Worm (Caenorhabditis elegans): Measurements from ENCODE around the gene fbxa-90.

DNA sequence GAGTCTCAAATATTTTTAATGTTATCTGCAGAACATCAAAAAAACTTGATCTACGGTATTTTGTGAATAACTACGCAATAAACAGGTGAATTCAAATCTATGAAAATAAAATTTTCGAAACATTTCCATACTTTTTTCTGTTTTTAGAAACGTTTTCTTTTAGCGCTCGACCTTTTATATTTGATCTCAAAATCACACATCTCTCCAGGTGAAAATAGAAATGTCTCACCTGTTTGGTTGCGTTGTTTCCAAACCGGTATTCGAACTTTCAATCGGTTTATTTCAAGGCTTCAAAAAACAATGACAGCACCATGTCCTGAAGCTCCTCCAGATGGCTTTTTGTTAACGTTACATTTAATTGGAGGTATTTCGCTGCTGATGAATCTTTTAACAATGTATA, 34.6 kb downstream of the fbxa-90 start, which contains the start of gene sri-9:
- TF ChIP-seq egl-27 (tag; optimal IDR thresholded peaks at IDR 0.05), result no peak
- no peak for TF ChIP-seq nhr-237 (tag; optimal IDR thresholded peaks at IDR 0.05)
- TF ChIP-seq snpc-4 (tag; optimal IDR thresholded peaks at IDR 0.05), result no peak
- no peak for TF ChIP-seq lin-15B (tag; optimal IDR thresholded peaks at IDR 0.05)
- TF ChIP-seq unc-39 (tag; optimal IDR thresholded peaks at IDR 0.05), result no peak
- TF ChIP-seq daf-12 (tag; optimal IDR thresholded peaks at IDR 0.05), result no peak
- no peak for TF ChIP-seq tbx-2 (tag; optimal IDR thresholded peaks at IDR 0.05)
